Worm (Caenorhabditis elegans): Measurements from ENCODE around the gene T22F3.7.
"Not testable (repeated sequence)": the region's sequence is repeated elsewhere in the genome, so short reads cannot be mapped to it uniquely, and the experiment has no call there.

T22F3.7 gene

ce11 chrV:3575759-3576158 lies 24.7 kb downstream of the T22F3.7 start, which contains the start of gene grl-27:
grl-27 (minus strand) TSS chrV:3575859.
- TF ChIP-seq nhr-179 (tag; optimal IDR thresholded peaks at IDR 0.05) (no peak), athp-1 (tag; optimal IDR thresholded peaks at IDR 0.05) (no peak), ztf-22 (GFP tag; optimal IDR thresholded peaks at IDR 0.05) (no peak), atf-7 (tag; optimal IDR thresholded peaks at IDR 0.05) (no peak), T26A5.8 (tag; optimal IDR thresholded peaks at IDR 0.05) (no peak), F39B2.1 (GFP tag; IDR thresholded peaks at IDR 0.05) (no peak), B0261.1 (tag; optimal IDR thresholded peaks at IDR 0.05) (no peak), him-1 (tag; optimal IDR thresholded peaks at IDR 0.05) (no peak), akir-1 (GFP tag; optimal IDR thresholded peaks at IDR 0.05) (no peak), fkh-3 (tag; optimal IDR thresholded peaks at IDR 0.05) (no peak), F23B12.7 (tag; optimal IDR thresholded peaks at IDR 0.05; ENCODE audit: insufficient read depth) (no peak)

ce11 chrV:3572408-3572807 lies 28.1 kb downstream of the T22F3.7 start, which contains the start of gene F40C5.1:
F40C5.1 (plus strand) TSS chrV:3572708.
- TF ChIP-seq aptf-3 (GFP tag; IDR thresholded peaks at IDR 0.05); rec-8 (tag; optimal IDR thresholded peaks at IDR 0.05); cebp-1 (GFP tag; IDR thresholded peaks at IDR 0.05); cebp-1 (tag; optimal IDR thresholded peaks at IDR 0.05): not testable (repeated sequence)

- not testable (repeated sequence) for TF ChIP-seq snpc-4 (GFP tag; optimal IDR thresholded peaks at IDR 0.05); snpc-4 (tag; optimal IDR thresholded peaks at IDR 0.05); F57C9.4 (tag; optimal IDR thresholded peaks at IDR 0.05); madf-6 (GFP tag; IDR thresholded peaks at IDR 0.05)
These were observed 29.8 kb downstream of the T22F3.7 start, which contains the start of gene F40C5.2 for ce11 chrV:3570695-3571094. F40C5.2 (plus strand) TSS chrV:3570995.

- not testable (repeated sequence) for TF ChIP-seq F39B2.1 (GFP tag; IDR thresholded peaks at IDR 0.05); mes-4 (tag; optimal IDR thresholded peaks at IDR 0.05); chd-7 (tag; optimal IDR thresholded peaks at IDR 0.05)
These were observed 36.1 kb downstream of the T22F3.7 start, which contains the start of gene T24A6.17 for ce11 chrV:3564335-3564734. T24A6.17 (minus strand) TSS chrV:3564435.

- not testable (repeated sequence) for TF ChIP-seq ccch-3 (GFP tag; optimal IDR thresholded peaks at IDR 0.05); F22D6.2 (tag; optimal IDR thresholded peaks at IDR 0.05); lag-1 (GFP tag; IDR thresholded peaks at IDR 0.05)
These were observed 37.6 kb downstream of the T22F3.7 start, which contains the start of gene T24A6.16 for ce11 chrV:3562824-3563223. T24A6.16 (minus strand) TSS chrV:3562924.

- peak; percentile 52; the same call in 1 of the 2 replicates for TF ChIP-seq hsf-1 (GFP tag; IDR thresholded peaks at IDR 0.05)
These were observed 40.8 kb downstream of the T22F3.7 start for ce11 chrV:3559704-3560103.

ce11 chrV:3558744-3559143 lies 41.7 kb downstream of the T22F3.7 start, which contains the start of gene T24A6.1:
T24A6.1 (plus strand) TSS chrV:3559044.
- not testable (repeated sequence) for TF ChIP-seq repo-1 (tag; optimal IDR thresholded peaks at IDR 0.05); let-607 (tag; optimal IDR thresholded peaks at IDR 0.05); akir-1 (GFP tag; optimal IDR thresholded peaks at IDR 0.05)
